Fruit fly (Drosophila melanogaster) whole organism, pupa: Measurements from ENCODE around the gene temp.

Experiments
- CG10348 ChIP-seq: fragments of 200-800 bp; sonication (Bioruptor generic); IDR thresholded peaks from 2 replicates; pipeline ENCODE4 v1.3.6; 2022; ENCODE audit warnings: missing biosample characterization, missing genetic modification characterization
- CG12605 ChIP-seq: fragments of 200-800 bp; sonication (Bioruptor generic); IDR thresholded peaks from 2 replicates; pipeline ENCODE4 v1.3.6; 2022; ENCODE audit warnings: missing biosample characterization, missing genetic modification characterization
- CG13204 ChIP-seq: fragments of 200-800 bp; sonication (Bioruptor generic); optimal IDR thresholded peaks from 2 replicates; lab custom pipeline; 2018; ENCODE audit warnings: missing biosample characterization, mild to moderate bottlenecking, missing genetic modification characterization, moderate library complexity
- CG14655 ChIP-seq: fragments of 200-800 bp; sonication (Bioruptor generic); optimal IDR thresholded peaks from 3 replicates; lab custom pipeline; 2017; ENCODE audit warnings: mild to moderate bottlenecking, missing biosample characterization, missing genetic modification reagents, missing genetic modification characterization
- CG15710 ChIP-seq: fragments of 200-800 bp; sonication (Bioruptor generic); optimal IDR thresholded peaks from 2 replicates; lab custom pipeline; 2018; ENCODE audit warnings: missing biosample characterization, mild to moderate bottlenecking, missing genetic modification characterization, moderate library complexity
- CG17806 ChIP-seq: fragments of 200-800 bp; sonication (Bioruptor generic); optimal IDR thresholded peaks from 2 replicates; lab custom pipeline; 2018; ENCODE audit warnings: missing biosample characterization, mild to moderate bottlenecking, missing genetic modification characterization, moderate library complexity
- CG32121 ChIP-seq: fragments of 200-800 bp; sonication (Bioruptor generic); IDR thresholded peaks from 2 replicates; pipeline ENCODE4 v1.3.6; 2022; ENCODE audit warnings: missing biosample characterization, missing genetic modification characterization
- CG34367 ChIP-seq: fragments of 200-800 bp; sonication (Bioruptor generic); optimal IDR thresholded peaks from 2 replicates; lab custom pipeline; 2018; ENCODE audit warnings: missing biosample characterization, mild to moderate bottlenecking, missing genetic modification characterization
- CG4496 ChIP-seq: fragments of 200-800 bp; sonication (Bioruptor generic); IDR thresholded peaks from 3 replicates; pipeline ENCODE4 v1.3.6; 2022; ENCODE audit warnings: missing biosample characterization, missing genetic modification characterization
- CG8159 ChIP-seq: fragments of 200-800 bp; sonication (Bioruptor generic); optimal IDR thresholded peaks from 3 replicates; lab custom pipeline; 2018; ENCODE audit warnings: missing biosample characterization, mild to moderate bottlenecking, missing genetic modification characterization, moderate library complexity
- CG8301 ChIP-seq: fragments of 200-800 bp; sonication (Bioruptor generic); optimal IDR thresholded peaks from 2 replicates; lab custom pipeline; 2018; ENCODE audit warnings: missing biosample characterization, mild to moderate bottlenecking, missing genetic modification characterization
- CG9948 ChIP-seq: fragments of 200-800 bp; sonication (Bioruptor generic); optimal IDR thresholded peaks from 2 replicates; lab custom pipeline; 2018; ENCODE audit warnings: missing biosample characterization, mild to moderate bottlenecking, missing genetic modification characterization, moderate library complexity
- D1 ChIP-seq: fragments of 200-800 bp; sonication (Bioruptor generic); optimal IDR thresholded peaks from 2 replicates; lab custom pipeline; 2018; ENCODE audit warnings: missing biosample characterization, mild to moderate bottlenecking, missing genetic modification characterization, moderate library complexity
- EcR ChIP-seq: fragments of 200-800 bp; sonication (Bioruptor generic); optimal IDR thresholded peaks from 3 replicates; lab custom pipeline; 2019; ENCODE audit warnings: missing biosample characterization, missing genetic modification characterization, mild to moderate bottlenecking, moderate library complexity, missing genetic modification reagents
- Ets98B ChIP-seq: fragments of 200-800 bp; sonication (Bioruptor generic); IDR thresholded peaks from 2 replicates; pipeline ENCODE4 v1.3.6; 2022; ENCODE audit warnings: missing biosample characterization, missing genetic modification characterization
- Pif1A ChIP-seq: fragments of 200-800 bp; sonication (Bioruptor generic); optimal IDR thresholded peaks from 3 replicates; lab custom pipeline; 2016; ENCODE audit warnings: missing biosample characterization, missing genetic modification characterization
- Pif1B ChIP-seq: fragments of 200-800 bp; sonication (Bioruptor generic); optimal IDR thresholded peaks from 3 replicates; lab custom pipeline; 2016; ENCODE audit warnings: missing biosample characterization, missing genetic modification characterization
- Snoo ChIP-seq: fragments of 200-800 bp; sonication (Bioruptor generic); optimal IDR thresholded peaks from 3 replicates; lab custom pipeline; 2017; ENCODE audit warnings: missing biosample characterization, mild to moderate bottlenecking, missing genetic modification characterization, inconsistent platforms
- fd96Ca ChIP-seq: fragments of 200-800 bp; sonication (Bioruptor generic); IDR thresholded peaks from 3 replicates; pipeline ENCODE4 v1.3.6; 2022; ENCODE audit warnings: missing biosample characterization, missing genetic modification characterization
- gl ChIP-seq: fragments of 200-800 bp; sonication (Bioruptor generic); optimal IDR thresholded peaks from 2 replicates; lab custom pipeline; 2018; ENCODE audit warnings: missing biosample characterization, mild to moderate bottlenecking, missing genetic modification characterization
- rn ChIP-seq: fragments of 200-800 bp; sonication (Bioruptor generic); IDR thresholded peaks from 2 replicates; pipeline ENCODE4 v1.3.6; 2022; ENCODE audit warnings: missing biosample characterization, missing genetic modification characterization

The temp gene

DNA sequence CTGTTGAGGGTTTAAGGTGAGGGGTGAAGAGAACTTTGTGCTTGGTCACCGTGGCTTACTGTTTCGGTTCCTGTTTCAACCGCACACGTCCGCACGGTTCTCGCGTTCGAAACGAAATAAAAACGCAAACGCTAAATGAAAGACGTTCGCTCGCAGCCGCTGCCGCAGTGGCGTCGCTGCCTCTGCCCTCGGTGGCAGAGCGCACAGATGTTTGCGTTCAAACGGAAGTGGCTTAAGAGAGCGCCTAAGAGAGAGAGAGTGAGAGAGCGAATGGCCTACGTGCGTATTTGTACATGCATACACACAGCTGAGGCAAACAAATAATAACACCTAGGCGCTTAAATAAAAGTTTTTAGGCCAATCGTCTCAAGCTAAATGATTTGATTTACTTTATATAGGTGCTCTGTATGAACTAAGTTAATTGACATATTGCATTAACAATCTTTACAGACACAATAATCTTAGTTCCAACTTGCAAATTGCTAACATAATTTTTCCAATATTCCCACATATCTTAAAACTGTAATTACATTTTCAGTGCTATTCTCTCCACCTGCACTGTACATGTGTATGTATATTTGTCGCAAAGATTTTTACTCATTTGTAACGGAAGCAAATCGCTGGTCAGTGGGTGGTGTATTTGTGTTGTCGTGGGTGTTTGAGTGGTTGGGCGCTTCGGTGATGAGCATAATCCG, 31.1 kb upstream of the temp start, which contains the start of gene CG2865:
CG2865 (minus strand) TSS at position 118 of the 695 bp plus-strand sequence.
- TF ChIP-seq CG34367 (tag; lab: Kevin White, UChicago) (peak; percentile 94), Snoo (peak; percentile 95), CG8159 (peak; percentile 97), CG15710 (tag; lab: Kevin White, UChicago) (peak; percentile 95), CG13204 (peak; percentile 87), CG4496 (GFP tag; lab: Robert Waterston, UW) (peak; percentile 93), fd96Ca (GFP tag; lab: Robert Waterston, UW) (peak; percentile 80; the same call in 2 of the 3 replicates), CG32121 (GFP tag; lab: Robert Waterston, UW) (peak; percentile 93), D1 (peak; percentile 89), rn (GFP tag; lab: Robert Waterston, UW) (peak; percentile 73), Pif1B (GFP tag; lab: Kevin White, UChicago) (peak; percentile 91), CG10348 (peak; percentile 60), CG8301 (tag; lab: Kevin White, UChicago) (peak; percentile 96), CG12605 (GFP tag; lab: Robert Waterston, UW) (peak; percentile 76), CG9948 (tag; lab: Kevin White, UChicago) (peak; percentile 94), EcR (GFP tag; lab: Kevin White, UChicago) (peak; percentile 78), Ets98B (GFP tag; lab: Robert Waterston, UW) (peak; percentile 94), CG14655 (GFP tag; lab: Kevin White, UChicago) (peak; percentile 96), gl (tag; lab: Kevin White, UChicago) (peak; percentile 93), CG17806 (tag; lab: Kevin White, UChicago) (peak; percentile 93), Pif1A (GFP tag; lab: Kevin White, UChicago) (peak; percentile 94)
- TF ChIP-seq, all 21 proteins: peak for 21

DNA sequence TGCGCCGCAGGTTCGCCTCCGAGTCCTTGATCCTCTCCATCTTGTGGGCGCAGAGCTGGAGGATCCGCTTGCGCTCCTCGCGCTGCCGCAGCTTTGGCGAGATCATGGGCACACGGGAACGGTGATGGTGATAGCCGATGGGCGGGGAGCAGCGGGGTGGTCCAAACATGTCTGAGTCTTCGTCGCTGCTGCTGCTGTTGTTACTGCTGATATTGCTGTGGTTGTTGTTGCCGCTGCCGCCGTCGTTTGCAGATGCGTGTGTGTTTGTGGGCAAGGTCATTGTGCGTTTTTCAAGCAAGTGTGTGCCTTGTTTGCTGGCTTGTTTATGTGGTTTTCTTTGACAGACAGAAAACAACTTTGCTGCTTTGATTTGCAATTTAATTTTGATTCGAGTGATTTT, 30.1 kb upstream of the temp start:
- no peak for TF ChIP-seq CG12605 (GFP tag; lab: Robert Waterston, UW)
- TF ChIP-seq rn (GFP tag; lab: Robert Waterston, UW): no peak
- TF ChIP-seq CG8301 (tag; lab: Kevin White, UChicago): no peak
- no peak for TF ChIP-seq CG14655 (GFP tag; lab: Kevin White, UChicago)
- no peak for TF ChIP-seq gl (tag; lab: Kevin White, UChicago)
- TF ChIP-seq EcR (GFP tag; lab: Kevin White, UChicago): peak; percentile 71
- TF ChIP-seq CG13204: peak; percentile 42
- no peak for TF ChIP-seq CG10348
- TF ChIP-seq D1: no peak

DNA sequence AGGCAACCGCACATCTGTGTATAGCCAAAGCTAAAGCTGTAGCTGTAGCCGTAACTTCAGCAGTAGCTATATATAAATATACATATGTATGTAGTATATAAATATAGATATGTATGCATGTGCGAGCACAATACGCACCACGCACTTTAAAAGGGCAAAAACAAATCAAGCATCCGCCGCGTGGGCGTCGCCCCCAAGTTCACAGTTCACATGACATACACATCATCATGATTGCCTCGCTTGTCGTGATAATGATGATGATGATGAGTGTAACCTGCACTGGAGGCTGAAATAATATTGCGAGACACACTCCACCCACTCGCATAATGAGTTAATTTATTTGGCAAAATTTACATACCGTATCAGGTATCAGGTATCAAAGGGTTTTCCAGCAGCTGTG, 28.7 kb upstream of the temp start:
- TF ChIP-seq CG4496 (GFP tag; lab: Robert Waterston, UW) (no peak), Ets98B (GFP tag; lab: Robert Waterston, UW) (no peak), CG34367 (tag; lab: Kevin White, UChicago) (no peak), EcR (GFP tag; lab: Kevin White, UChicago) (no peak), CG17806 (tag; lab: Kevin White, UChicago) (no peak), CG9948 (tag; lab: Kevin White, UChicago) (no peak), CG13204 (no peak), CG15710 (tag; lab: Kevin White, UChicago) (no peak), fd96Ca (GFP tag; lab: Robert Waterston, UW) (no peak), D1 (no peak), rn (GFP tag; lab: Robert Waterston, UW) (no peak), CG10348 (no peak), CG32121 (GFP tag; lab: Robert Waterston, UW) (no peak), CG8301 (tag; lab: Kevin White, UChicago) (no peak), Snoo (no peak)

DNA sequence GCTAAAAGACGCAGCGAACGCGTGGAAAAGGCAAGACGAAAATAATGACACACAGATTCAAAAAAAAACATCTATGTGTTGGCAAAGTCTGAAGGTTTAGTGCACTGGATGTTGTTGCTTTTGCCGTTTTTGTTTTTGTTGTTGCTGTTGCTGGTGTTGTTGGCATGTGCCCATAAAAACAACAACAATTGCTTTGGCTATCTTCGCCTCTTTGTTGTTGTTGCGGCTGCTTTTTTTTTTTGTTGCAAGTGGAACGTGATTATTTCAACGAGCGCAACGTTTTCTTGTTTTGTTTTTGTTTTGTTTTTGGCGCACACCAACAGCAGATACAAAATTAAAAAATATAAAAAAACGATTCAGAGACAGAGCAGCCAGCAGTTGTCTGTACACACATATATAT, 26.8 kb upstream of the temp start:
- peak; percentile 83 for TF ChIP-seq Pif1B (GFP tag; lab: Kevin White, UChicago)
- peak; percentile 91 for TF ChIP-seq Pif1A (GFP tag; lab: Kevin White, UChicago)
- TF ChIP-seq CG12605 (GFP tag; lab: Robert Waterston, UW): peak; percentile 96
- peak; percentile 97 for TF ChIP-seq CG13204
- no peak for TF ChIP-seq CG10348
- peak; percentile 88 for TF ChIP-seq CG14655 (GFP tag; lab: Kevin White, UChicago)
- TF ChIP-seq CG4496 (GFP tag; lab: Robert Waterston, UW): peak; percentile 95
- TF ChIP-seq fd96Ca (GFP tag; lab: Robert Waterston, UW): peak; percentile 94
- TF ChIP-seq CG8301 (tag; lab: Kevin White, UChicago): peak; percentile 82
- peak; percentile 83 for TF ChIP-seq CG9948 (tag; lab: Kevin White, UChicago)
- peak; percentile 83 for TF ChIP-seq CG17806 (tag; lab: Kevin White, UChicago)
- TF ChIP-seq Ets98B (GFP tag; lab: Robert Waterston, UW): peak; percentile 91
- TF ChIP-seq CG34367 (tag; lab: Kevin White, UChicago): peak; percentile 92
- TF ChIP-seq EcR (GFP tag; lab: Kevin White, UChicago): peak; percentile 91
- peak; percentile 83 for TF ChIP-seq CG8159
- TF ChIP-seq gl (tag; lab: Kevin White, UChicago): peak; percentile 95
- TF ChIP-seq CG15710 (tag; lab: Kevin White, UChicago): peak; percentile 90
- TF ChIP-seq CG32121 (GFP tag; lab: Robert Waterston, UW): peak; percentile 93
- TF ChIP-seq D1: peak; percentile 48
- peak; percentile 82 for TF ChIP-seq rn (GFP tag; lab: Robert Waterston, UW)
- peak; percentile 42 for TF ChIP-seq Snoo

DNA sequence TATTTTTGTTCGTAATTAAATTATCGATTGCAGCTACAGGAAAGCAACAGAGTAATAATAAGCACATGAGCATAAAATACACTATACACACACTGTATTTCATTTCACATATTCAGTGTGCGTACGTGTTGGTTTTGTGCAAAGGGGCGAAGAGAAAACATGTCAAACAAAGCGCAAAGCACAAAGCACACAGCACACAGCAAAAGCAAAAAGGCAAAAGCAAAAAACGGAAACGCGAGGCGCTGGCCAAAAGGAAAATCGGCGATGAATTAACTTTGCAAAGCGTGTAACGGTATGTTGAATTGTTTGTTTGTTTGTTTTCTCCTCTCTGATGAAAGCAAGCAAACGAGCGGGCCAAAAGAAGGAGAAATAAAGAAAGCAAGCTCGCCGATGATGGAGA, 26.0 kb upstream of the temp start:
- TF ChIP-seq CG8301 (tag; lab: Kevin White, UChicago): no peak
- no peak for TF ChIP-seq CG34367 (tag; lab: Kevin White, UChicago)
- 0 out of 2 replicates have a peak, but pooled peaks have one; percentile 25 for TF ChIP-seq CG32121 (GFP tag; lab: Robert Waterston, UW)
- TF ChIP-seq CG8159: no peak
- no peak for TF ChIP-seq CG14655 (GFP tag; lab: Kevin White, UChicago)
- 0 out of 2 replicates have a peak, but pooled peaks have one; percentile 12 for TF ChIP-seq CG12605 (GFP tag; lab: Robert Waterston, UW)
